Fruit fly (Drosophila melanogaster): Measurements from ENCODE around the gene PolD3.
A peak's percentile ranks its signal among the peaks of the same experiment; 100 is the strongest.

- TF ChIP-seq Crg-1 (GFP tag; optimal IDR thresholded peaks at IDR 0.05) (peak; percentile 9), cic (GFP tag; optimal IDR thresholded peaks at IDR 0.05) (no peak), ovo (GFP tag; optimal IDR thresholded peaks at IDR 0.05) (no peak), kay (GFP tag; ENCODE audit: borderline replicate concordance) (no peak), CG11617 (GFP tag; optimal IDR thresholded peaks at IDR 0.05) (peak; percentile 30), Clk (GFP tag; optimal IDR thresholded peaks at IDR 0.05) (no peak), Mnt (GFP tag; optimal IDR thresholded peaks at IDR 0.05) (no peak), cnc (optimal IDR thresholded peaks at IDR 0.05) (no peak), tj (GFP tag; optimal IDR thresholded peaks at IDR 0.05) (peak; percentile 4), CG33017 (tag; optimal IDR thresholded peaks at IDR 0.05) (no peak)
Measured at dm6 chr2L:15271757-15272589, 15.9 kb upstream of the PolD3 start, which contains the start of gene Cul3.
